Worm (Caenorhabditis elegans) whole organism, late embryonic: ENCODE results near the gene T23E7.2.

ENCODE experiments used
- C08G9.2 ChIP-seq: sonication (generic microtip); optimal IDR thresholded peaks from 2 replicates; lab custom pipeline; 2016; ENCODE audit warnings: mild to moderate bottlenecking, missing genetic modification characterization, moderate library complexity, missing compliant biosample characterization
- Y22D7AL.16 ChIP-seq: sonication (generic microtip); optimal IDR thresholded peaks from 2 replicates; lab custom pipeline; 2016; ENCODE audit warnings: missing genetic modification characterization, missing compliant biosample characterization
- ahr-1 ChIP-seq: sonication (generic microtip); optimal IDR thresholded peaks from 2 replicates; lab custom pipeline; 2016; ENCODE audit warnings: missing genetic modification characterization, missing compliant biosample characterization
- ceh-14 ChIP-seq: sonication (generic microtip); optimal IDR thresholded peaks from 2 replicates; lab custom pipeline; 2016; ENCODE audit warnings: missing genotype, missing genetic modification characterization, missing compliant biosample characterization
- ceh-18 ChIP-seq: sonication (generic microtip); optimal IDR thresholded peaks from 2 replicates; lab custom pipeline; 2016; ENCODE audit warnings: missing genetic modification characterization, missing compliant biosample characterization
- ceh-2 ChIP-seq: sonication (generic microtip); optimal IDR thresholded peaks from 2 replicates; lab custom pipeline; 2016; ENCODE audit warnings: missing genotype, missing genetic modification characterization, missing compliant biosample characterization
- ceh-30 ChIP-seq: fragments of 150-350 bp; optimal IDR thresholded peaks from 2 replicates; lab custom pipeline; 2014; ENCODE audit warnings: missing biosample characterization, missing genetic modification characterization
- ceh-31 ChIP-seq: sonication (generic microtip); optimal IDR thresholded peaks from 2 replicates; lab custom pipeline; 2016; ENCODE audit warnings: missing genetic modification characterization, missing compliant biosample characterization
- ceh-9 ChIP-seq: sonication (generic microtip); optimal IDR thresholded peaks from 2 replicates; lab custom pipeline; 2016; ENCODE audit warnings: mild to moderate bottlenecking, missing genetic modification characterization, inconsistent platforms, missing compliant biosample characterization
- dmd-4 ChIP-seq: sonication (generic microtip); optimal IDR thresholded peaks from 2 replicates; lab custom pipeline; 2016; ENCODE audit warnings: borderline replicate concordance, missing genetic modification characterization, missing compliant biosample characterization
- elt-4 ChIP-seq: sonication (generic microtip); optimal IDR thresholded peaks from 2 replicates; lab custom pipeline; 2016; ENCODE audit warnings: missing genetic modification characterization, missing compliant biosample characterization
- eyg-1 ChIP-seq: sonication (generic microtip); optimal IDR thresholded peaks from 2 replicates; lab custom pipeline; 2016; ENCODE audit warnings: missing genotype, missing genetic modification characterization, missing compliant biosample characterization
- fkh-10 ChIP-seq: fragments of 150-350 bp; optimal IDR thresholded peaks from 2 replicates; lab custom pipeline; 2014; ENCODE audit warnings: missing biosample characterization, missing genetic modification reagents, missing genetic modification characterization
- fkh-6 ChIP-seq: sonication (generic microtip); optimal IDR thresholded peaks from 2 replicates; lab custom pipeline; 2016; ENCODE audit warnings: missing genetic modification characterization, missing compliant biosample characterization
- hlh-8 ChIP-seq: sonication (generic microtip); optimal IDR thresholded peaks from 2 replicates; lab custom pipeline; 2016; ENCODE audit warnings: missing genotype, missing genetic modification characterization, missing compliant biosample characterization
- lim-6 ChIP-seq: sonication (generic microtip); optimal IDR thresholded peaks from 2 replicates; lab custom pipeline; 2016; ENCODE audit warnings: missing genetic modification characterization, missing compliant biosample characterization
- nfya-1 ChIP-seq: sonication (generic microtip); optimal IDR thresholded peaks from 2 replicates; lab custom pipeline; 2017; ENCODE audit warnings: missing genetic modification characterization, mild to moderate bottlenecking, missing compliant biosample characterization, antibody characterized with exemption, moderate library complexity
- nhr-11 ChIP-seq: fragments of 150-350 bp; optimal IDR thresholded peaks from 2 replicates; lab custom pipeline; 2014; ENCODE audit warnings: missing biosample characterization, missing genetic modification characterization
- nhr-232 ChIP-seq: sonication (generic microtip); optimal IDR thresholded peaks from 2 replicates; lab custom pipeline; 2016; ENCODE audit warnings: missing genetic modification characterization, missing compliant biosample characterization
- odd-2 ChIP-seq: sonication (generic microtip); optimal IDR thresholded peaks from 2 replicates; lab custom pipeline; 2017; ENCODE audit warnings: antibody characterized with exemption, mild to moderate bottlenecking, missing genetic modification characterization, missing compliant biosample characterization
- pag-3 ChIP-seq: sonication (generic microtip); optimal IDR thresholded peaks from 2 replicates; lab custom pipeline; 2016; ENCODE audit warnings: missing compliant biosample characterization, missing genetic modification characterization, borderline replicate concordance
- pax-1 ChIP-seq: fragments of 150-350 bp; optimal IDR thresholded peaks from 2 replicates; lab custom pipeline; 2014; ENCODE audit warnings: missing biosample characterization, missing genetic modification characterization
- pqm-1 ChIP-seq: sonication (generic microtip); optimal IDR thresholded peaks from 2 replicates; lab custom pipeline; 2016; ENCODE audit warnings: missing genetic modification characterization, missing compliant biosample characterization
- rnt-1 ChIP-seq: sonication (generic microtip); optimal IDR thresholded peaks from 2 replicates; lab custom pipeline; 2016; ENCODE audit warnings: missing genetic modification characterization, missing compliant biosample characterization
- sox-2 ChIP-seq: fragments of 200-800 bp; sonication (Bioruptor generic); IDR thresholded peaks from 2 replicates; pipeline ENCODE4 v1.3.6; 2022; ENCODE audit warnings: missing genetic modification reagents, missing genetic modification characterization, missing compliant biosample characterization
- tbx-2 ChIP-seq: sonication (generic microtip); optimal IDR thresholded peaks from 2 replicates; lab custom pipeline; 2016; ENCODE audit warnings: missing genetic modification characterization, missing compliant biosample characterization
- tbx-7 ChIP-seq: sonication (generic microtip); optimal IDR thresholded peaks from 2 replicates; lab custom pipeline; 2016; ENCODE audit warnings: missing genotype, missing genetic modification characterization, missing compliant biosample characterization
- ttx-3 ChIP-seq: sonication (generic microtip); optimal IDR thresholded peaks from 2 replicates; lab custom pipeline; 2016; ENCODE audit warnings: missing genetic modification reagents, missing genetic modification characterization, missing compliant biosample characterization
- unc-42 ChIP-seq: sonication (generic microtip); optimal IDR thresholded peaks from 2 replicates; lab custom pipeline; 2016; ENCODE audit warnings: missing genotype, missing genetic modification characterization, missing compliant biosample characterization
- unc-55 ChIP-seq: sonication (generic microtip); optimal IDR thresholded peaks from 2 replicates; lab custom pipeline; 2017; ENCODE audit warnings: missing biosample characterization, missing genetic modification reagents, missing genetic modification characterization

T23E7.2 gene

DNA sequence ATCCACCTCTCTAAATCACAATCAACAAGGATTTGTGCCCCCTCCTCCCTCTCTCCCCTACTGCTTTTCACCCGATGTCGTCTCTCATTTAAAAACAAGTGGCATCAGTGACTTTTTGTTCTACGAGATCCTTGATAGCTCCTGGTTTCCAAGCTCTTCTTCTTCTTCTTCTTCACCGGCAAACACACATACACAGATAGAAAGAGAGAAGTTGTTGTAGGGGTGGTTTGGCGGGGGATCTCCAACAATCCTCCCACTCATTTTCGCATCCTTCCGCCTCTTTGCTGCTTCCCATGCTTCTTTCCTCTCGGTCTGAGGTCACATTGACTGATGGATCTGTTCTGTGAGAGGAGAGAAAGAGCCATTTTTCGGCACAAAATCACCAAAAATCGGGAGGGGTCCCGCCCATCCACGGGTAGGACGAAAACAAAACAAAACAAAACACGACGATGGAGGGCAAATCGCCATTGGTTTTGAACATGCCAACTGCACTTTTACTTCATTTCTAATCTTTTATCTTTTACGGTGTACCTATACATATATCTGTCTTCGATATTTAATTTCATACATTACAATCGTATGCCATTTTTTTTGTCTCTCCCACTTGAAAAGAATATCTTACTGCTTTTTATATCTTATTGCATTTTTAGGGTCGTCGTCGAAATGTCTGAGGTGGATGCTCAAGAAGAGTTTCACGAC lies at the start of gene T23E7.2:
Gene T23E7.2, plus strand, starts transcription at position 649 of the 699 bp plus-strand sequence.
- no peak for TF ChIP-seq eyg-1 (tag; lab: Kevin White, UChicago)
- TF ChIP-seq tbx-7 (tag; lab: Kevin White, UChicago), result no peak
- TF ChIP-seq ceh-18, result peak; percentile 80
- TF ChIP-seq nfya-1 (tag; lab: Kevin White, UChicago), result peak; percentile 30
- no peak for TF ChIP-seq C08G9.2 (tag; lab: Kevin White, UChicago)
- TF ChIP-seq rnt-1 (tag; lab: Kevin White, UChicago), result peak; percentile 26
- TF ChIP-seq pag-3 (tag; lab: Kevin White, UChicago), result no peak
- TF ChIP-seq Y22D7AL.16, result no peak

DNA sequence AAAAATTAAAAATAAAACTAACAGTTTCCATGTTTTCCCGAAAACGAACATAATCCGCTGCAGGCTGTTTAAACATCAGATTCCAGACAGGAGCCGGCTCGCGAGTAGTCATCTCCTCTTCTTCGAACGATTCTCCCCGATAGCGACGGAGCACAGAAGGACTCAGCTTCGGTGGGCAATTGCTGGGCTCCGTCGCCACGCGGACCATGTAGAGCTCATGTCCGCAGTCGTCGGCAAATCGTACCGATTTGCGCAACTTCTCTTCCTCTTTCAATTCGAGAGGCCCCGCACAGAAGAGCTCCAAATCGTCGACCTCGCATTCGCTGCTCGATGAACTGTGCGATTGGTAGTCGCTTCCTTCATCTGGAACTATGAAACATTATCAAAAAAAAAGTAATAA lies 45.6 kb upstream of the T23E7.2 start:
- no peak for TF ChIP-seq ceh-31 (tag; lab: Kevin White, UChicago)
- TF ChIP-seq ceh-2, result no peak
- no peak for TF ChIP-seq lim-6
- no peak for TF ChIP-seq elt-4
- no peak for TF ChIP-seq ttx-3 (tag; lab: Kevin White, UChicago)
- TF ChIP-seq fkh-10, result no peak
- TF ChIP-seq pax-1 (tag; lab: Kevin White, UChicago), result no peak
- TF ChIP-seq fkh-6 (tag; lab: Kevin White, UChicago), result no peak
- no peak for TF ChIP-seq odd-2 (tag; lab: Kevin White, UChicago)

DNA sequence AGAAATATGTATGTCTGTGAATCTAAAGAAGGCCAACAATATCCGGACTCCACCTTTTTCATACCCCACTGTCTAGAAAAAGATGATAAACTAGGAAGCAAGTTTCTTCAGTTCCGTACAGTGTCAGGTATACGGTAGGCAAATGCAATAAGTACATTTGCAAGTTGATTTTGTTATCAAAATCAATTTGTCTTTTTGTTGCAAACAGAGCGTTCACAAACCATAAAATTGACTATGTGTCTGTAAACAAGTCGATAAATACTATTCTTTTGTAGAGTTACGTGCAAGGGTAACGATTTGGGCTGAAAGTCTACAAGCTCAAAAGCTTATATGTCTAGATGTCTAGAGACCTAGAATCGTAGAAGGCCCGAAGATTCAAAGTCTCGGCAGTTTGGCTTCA lies 45.1 kb upstream of the T23E7.2 start:
- TF ChIP-seq ceh-14, result no peak
- no peak for TF ChIP-seq nhr-232 (tag; lab: Kevin White, UChicago)
- TF ChIP-seq elt-4, result no peak
- no peak for TF ChIP-seq ahr-1 (tag; lab: Kevin White, UChicago)
- TF ChIP-seq dmd-4 (tag; lab: Kevin White, UChicago), result no peak

DNA sequence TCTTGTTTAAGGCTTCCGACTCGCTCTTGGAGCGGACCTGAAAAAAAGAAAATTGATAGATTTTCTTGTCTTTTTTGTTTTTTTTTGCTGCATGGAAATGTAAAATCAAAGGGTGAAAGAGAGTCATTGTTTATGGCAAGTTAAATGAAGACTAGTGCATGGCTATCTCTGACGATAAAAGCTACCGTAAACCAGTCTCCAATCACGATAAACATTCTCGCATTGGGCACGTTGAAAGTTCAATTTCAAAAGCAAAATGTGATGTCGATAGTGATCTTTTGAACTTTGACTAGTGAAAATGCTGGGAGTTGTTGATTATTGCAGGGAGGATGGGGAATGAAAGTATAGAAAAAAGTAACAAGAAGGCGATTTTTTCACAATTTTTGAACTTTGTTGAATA lies 44.2 kb upstream of the T23E7.2 start:
- no peak for TF ChIP-seq tbx-2 (tag; lab: Kevin White, UChicago)
- TF ChIP-seq tbx-7 (tag; lab: Kevin White, UChicago), result no peak
- TF ChIP-seq fkh-10, result no peak
- TF ChIP-seq sox-2 (GFP tag; lab: Robert Waterston, UW), result no peak
- TF ChIP-seq ceh-18, result no peak
- TF ChIP-seq odd-2 (tag; lab: Kevin White, UChicago), result no peak
- no peak for TF ChIP-seq ahr-1 (tag; lab: Kevin White, UChicago)
- TF ChIP-seq ceh-9 (tag; lab: Kevin White, UChicago), result no peak
- TF ChIP-seq unc-42 (tag; lab: Kevin White, UChicago), result no peak
- TF ChIP-seq hlh-8, result no peak
- no peak for TF ChIP-seq unc-55 (GFP tag; lab: Kevin White, UChicago)
- TF ChIP-seq pqm-1, result no peak

DNA sequence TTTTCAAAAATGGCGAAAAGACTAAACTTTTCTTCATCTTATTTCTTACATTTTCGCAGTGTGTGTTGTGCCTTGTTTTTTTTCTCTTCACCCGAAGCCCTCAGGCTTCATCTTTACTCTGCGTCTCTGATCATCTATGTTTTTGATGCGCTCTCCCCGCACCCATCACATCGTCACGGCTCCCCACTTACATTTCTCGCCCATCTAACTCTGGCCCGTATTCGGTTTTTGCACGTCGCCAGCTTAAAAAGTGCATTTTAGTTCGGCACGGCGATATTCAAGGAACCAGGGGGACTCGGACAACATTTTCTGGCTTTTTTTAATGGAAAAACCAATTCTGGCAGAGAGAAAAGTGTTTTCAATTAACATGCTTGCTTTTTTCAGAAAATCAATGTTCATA lies 43.4 kb upstream of the T23E7.2 start:
- TF ChIP-seq nhr-11 (tag; lab: Kevin White, UChicago) (no peak), unc-42 (tag; lab: Kevin White, UChicago) (peak; percentile 53)

DNA sequence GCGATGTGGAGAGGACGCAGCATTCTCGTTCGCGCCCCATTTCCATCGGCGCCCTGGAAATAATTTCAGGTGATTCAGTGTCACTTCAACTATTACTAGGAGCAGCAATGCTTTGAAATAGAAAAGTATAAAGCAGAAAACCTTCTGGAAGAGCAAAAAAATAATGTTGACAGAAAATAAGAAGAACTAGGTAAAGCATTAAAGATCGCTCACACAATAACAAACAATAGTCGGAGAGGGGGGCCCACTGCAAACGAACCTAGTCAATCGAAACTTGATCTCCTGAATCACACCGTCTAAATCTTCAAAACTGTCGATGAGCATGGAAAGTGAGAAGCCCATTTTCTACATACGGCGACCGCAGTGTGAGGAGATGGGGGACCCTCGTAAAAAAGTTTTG lies 42.9 kb upstream of the T23E7.2 start:
- TF ChIP-seq C08G9.2 (tag; lab: Kevin White, UChicago) (no peak), tbx-2 (tag; lab: Kevin White, UChicago) (no peak)
- TF ChIP-seq, all 69 proteins: peak for 0

DNA sequence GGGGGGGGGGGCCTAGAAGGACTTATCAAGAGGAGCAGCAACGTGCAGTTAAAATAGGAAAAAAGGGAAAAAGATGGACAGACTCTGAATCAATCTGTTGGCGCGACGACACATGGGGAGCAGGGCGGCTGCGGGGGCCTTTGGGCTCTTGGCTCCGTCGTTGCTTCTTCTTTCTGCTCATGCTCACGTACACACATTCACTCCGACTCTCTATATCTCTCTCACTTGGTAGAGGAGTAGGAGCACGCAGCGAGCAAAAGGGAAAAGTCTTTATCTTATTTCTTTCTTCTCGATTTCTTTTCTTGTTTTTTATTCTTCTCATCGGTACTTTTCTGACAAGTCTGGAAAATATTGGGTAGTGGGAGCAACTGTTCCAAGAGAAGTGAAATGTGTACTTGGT lies 42.5 kb upstream of the T23E7.2 start:
- peak; percentile 36 for TF ChIP-seq ceh-18
- TF ChIP-seq ceh-30, result no peak
- peak; percentile 5 for TF ChIP-seq nfya-1 (tag; lab: Kevin White, UChicago)
- peak; percentile 51 for TF ChIP-seq unc-42 (tag; lab: Kevin White, UChicago)
- TF ChIP-seq, all 69 proteins: peak for 3
